Worm (Caenorhabditis elegans): ENCODE data around the gene fbxa-209.

DNA sequence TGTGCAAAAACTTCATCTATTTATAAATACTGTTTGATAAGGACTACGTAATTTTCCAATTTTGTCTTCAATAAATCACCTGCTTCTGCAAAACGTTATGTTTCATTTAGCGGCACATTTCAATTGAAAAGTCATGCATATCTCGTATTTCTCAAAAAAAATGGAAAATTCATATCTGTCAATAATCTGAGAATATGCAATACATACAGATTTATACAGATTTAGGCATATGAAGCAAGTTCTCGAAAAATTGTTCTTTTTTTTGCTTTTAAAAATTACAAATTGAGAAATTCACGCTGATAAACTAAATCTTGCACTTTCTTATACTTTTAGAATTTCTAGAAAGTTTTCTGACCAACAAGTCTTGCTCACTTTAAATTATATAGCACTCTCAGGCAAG is 17.3 kb upstream of the fbxa-209 start, which contains the start of gene T26H5.11:
- TF ChIP-seq ztf-29 (GFP tag; IDR thresholded peaks at IDR 0.05) = no peak
- no peak for TF ChIP-seq cog-1 (tag; optimal IDR thresholded peaks at IDR 0.05)
- TF ChIP-seq T22C8.4 (GFP tag; IDR thresholded peaks at IDR 0.05) = no peak
- TF ChIP-seq ztf-23 (GFP tag; IDR thresholded peaks at IDR 0.05) = no peak
- TF ChIP-seq tab-1 (GFP tag; IDR thresholded peaks at IDR 0.05) = no peak
- no peak for TF ChIP-seq ref-1 (GFP tag; conservative IDR thresholded peaks at IDR 0.05)

Data from whole organism, midembryonic.